Worm (Caenorhabditis elegans) whole organism, early embryonic: Measurements from ENCODE around the gene mev-1.

Experiments
- B0310.2 ChIP-seq: sonication (generic microtip); optimal IDR thresholded peaks from 2 replicates; lab custom pipeline; 2016; ENCODE audit warnings: mild to moderate bottlenecking, missing genetic modification characterization, missing compliant biosample characterization
- F13C5.2 ChIP-seq: sonication (generic microtip); optimal IDR thresholded peaks from 2 replicates; lab custom pipeline; 2017; ENCODE audit warnings: mild to moderate bottlenecking, missing genetic modification characterization, inconsistent platforms, missing compliant biosample characterization
- aly-1 ChIP-seq: sonication (generic microtip); optimal IDR thresholded peaks from 2 replicates; lab custom pipeline; 2016; ENCODE audit warnings: missing genetic modification characterization, missing compliant biosample characterization
- ama-1 ChIP-seq: fragments of 150-350 bp; optimal IDR thresholded peaks from 2 replicates; lab custom pipeline; 2014
- ceh-13 ChIP-seq: fragments of 200-800 bp; sonication (Bioruptor generic); optimal IDR thresholded peaks from 2 replicates; lab custom pipeline; 2018; ENCODE audit warnings: mild to moderate bottlenecking, missing genetic modification characterization, missing compliant biosample characterization
- ceh-36 ChIP-seq: sonication (generic microtip); optimal IDR thresholded peaks from 2 replicates; lab custom pipeline; 2016; ENCODE audit warnings: missing genetic modification characterization, inconsistent platforms, missing compliant biosample characterization
- ets-7 ChIP-seq: sonication (generic microtip); optimal IDR thresholded peaks from 2 replicates; lab custom pipeline; 2016; ENCODE audit warnings: missing genotype, missing genetic modification characterization, missing compliant biosample characterization
- flt-1 ChIP-seq: fragments of 200-800 bp; sonication (Bioruptor generic); IDR thresholded peaks from 2 replicates; pipeline ENCODE4 v1.3.6; 2022; ENCODE audit warnings: missing genetic modification characterization, missing compliant biosample characterization
- hmbx-1 ChIP-seq: sonication (generic microtip); optimal IDR thresholded peaks from 2 replicates; lab custom pipeline; 2016; ENCODE audit warnings: mild to moderate bottlenecking, missing genetic modification characterization, missing compliant biosample characterization
- hmg-4 ChIP-seq: fragments of 200-800 bp; sonication (Bioruptor generic); optimal IDR thresholded peaks from 2 replicates; lab custom pipeline; 2018; ENCODE audit warnings: mild to moderate bottlenecking, missing genetic modification characterization, missing compliant biosample characterization
- hnd-1 ChIP-seq: sonication (generic microtip); optimal IDR thresholded peaks from 2 replicates; lab custom pipeline; 2016; ENCODE audit warnings: missing genetic modification characterization, missing compliant biosample characterization
- pes-1 ChIP-seq: fragments of 200-800 bp; sonication (Bioruptor generic); IDR thresholded peaks from 2 replicates; pipeline ENCODE4 v1.3.6; 2022; ENCODE audit warnings: missing genetic modification reagents, missing genetic modification characterization, missing compliant biosample characterization
- scrt-1 ChIP-seq: fragments of 200-800 bp; sonication (Bioruptor generic); IDR thresholded peaks from 2 replicates; pipeline ENCODE4 v1.3.6; 2022; ENCODE audit warnings: missing genetic modification characterization, missing compliant biosample characterization
- sea-1 ChIP-seq: fragments of 200-800 bp; sonication (Bioruptor generic); conservative IDR thresholded peaks from 2 replicates; pipeline ENCODE4 v1.3.6; 2022; ENCODE audit warnings: missing genetic modification characterization, missing compliant biosample characterization
- tbx-11 ChIP-seq: fragments of 200-800 bp; sonication (Bioruptor generic); IDR thresholded peaks from 2 replicates; pipeline ENCODE4 v1.3.6; 2022; ENCODE audit warnings: missing genetic modification characterization, missing compliant biosample characterization
- tbx-37 ChIP-seq: fragments of 200-800 bp; sonication (Bioruptor generic); conservative IDR thresholded peaks from 2 replicates; pipeline ENCODE4 v1.3.6; 2022; ENCODE audit warnings: missing genetic modification reagents, missing genetic modification characterization, missing compliant biosample characterization
- tra-4 ChIP-seq: sonication (generic microtip); optimal IDR thresholded peaks from 2 replicates; lab custom pipeline; 2017; ENCODE audit warnings: missing genetic modification characterization, missing compliant biosample characterization

mev-1 gene

ce11 chrIII:10357598-10358186 lies 23.6 kb downstream of the mev-1 start, which contains the start of gene umps-1:
Gene umps-1, minus strand, starts transcription at chrIII:10357648.
- no peak for TF ChIP-seq hmg-4
- no peak for TF ChIP-seq F13C5.2 (tag; lab: Kevin White, UChicago)
- no peak for TF ChIP-seq ama-1 (lab: Kevin White, UChicago)
- no peak for TF ChIP-seq ets-7 (tag; lab: Kevin White, UChicago)
- no peak for TF ChIP-seq aly-1
- TF ChIP-seq sea-1: no peak
- no peak for TF ChIP-seq ceh-36 (tag; lab: Kevin White, UChicago)
- no peak for TF ChIP-seq B0310.2 (tag; lab: Kevin White, UChicago)
- TF ChIP-seq tbx-37 (GFP tag; lab: Robert Waterston, UW): no peak
- no peak for TF ChIP-seq ceh-13 (GFP tag; lab: Kevin White, UChicago)
- TF ChIP-seq hmbx-1: no peak
- TF ChIP-seq tra-4: no peak
- no peak for TF ChIP-seq scrt-1 (GFP tag; lab: Robert Waterston, UW)
- TF ChIP-seq pes-1 (GFP tag; lab: Robert Waterston, UW): no peak
- no peak for TF ChIP-seq tbx-11 (GFP tag; lab: Robert Waterston, UW)
- TF ChIP-seq hnd-1: no peak
- no peak for TF ChIP-seq flt-1 (GFP tag; lab: Robert Waterston, UW)

- no peak for TF ChIP-seq ets-7 (tag; lab: Kevin White, UChicago)
- TF ChIP-seq tbx-37 (GFP tag; lab: Robert Waterston, UW): no peak
- TF ChIP-seq hnd-1: no peak
- TF ChIP-seq flt-1 (GFP tag; lab: Robert Waterston, UW): no peak
- TF ChIP-seq hmg-4: no peak
- no peak for TF ChIP-seq sea-1
- no peak for TF ChIP-seq ceh-13 (GFP tag; lab: Kevin White, UChicago)
- TF ChIP-seq aly-1: no peak
- TF ChIP-seq hmbx-1: no peak
- TF ChIP-seq pes-1 (GFP tag; lab: Robert Waterston, UW): no peak
- TF ChIP-seq ceh-36 (tag; lab: Kevin White, UChicago): no peak
- TF ChIP-seq tra-4: no peak
Observed at ce11 chrIII:10358751-10359150, 24.7 kb downstream of the mev-1 start.

ce11 chrIII:10359916-10360315 lies 25.8 kb downstream of the mev-1 start:
- TF ChIP-seq scrt-1 (GFP tag; lab: Robert Waterston, UW) (no peak), ama-1 (lab: Kevin White, UChicago) (no peak), ceh-13 (GFP tag; lab: Kevin White, UChicago) (no peak), B0310.2 (tag; lab: Kevin White, UChicago) (no peak), hmg-4 (no peak), tbx-37 (GFP tag; lab: Robert Waterston, UW) (no peak), aly-1 (no peak), pes-1 (GFP tag; lab: Robert Waterston, UW) (no peak)

- TF ChIP-seq ama-1 (lab: Kevin White, UChicago) (no peak), flt-1 (GFP tag; lab: Robert Waterston, UW) (no peak), pes-1 (GFP tag; lab: Robert Waterston, UW) (no peak)
Observed at ce11 chrIII:10361456-10361855, 27.4 kb downstream of the mev-1 start.

ce11 chrIII:10362920-10363319 lies 28.8 kb downstream of the mev-1 start:
- TF ChIP-seq B0310.2 (tag; lab: Kevin White, UChicago) (no peak), ama-1 (lab: Kevin White, UChicago) (no peak), sea-1 (no peak), hnd-1 (no peak), scrt-1 (GFP tag; lab: Robert Waterston, UW) (no peak), tra-4 (no peak), tbx-37 (GFP tag; lab: Robert Waterston, UW) (no peak), pes-1 (GFP tag; lab: Robert Waterston, UW) (no peak), ceh-36 (tag; lab: Kevin White, UChicago) (no peak), F13C5.2 (tag; lab: Kevin White, UChicago) (no peak)

ce11 chrIII:10364656-10365055 lies 30.6 kb downstream of the mev-1 start, which contains the start of gene tbc-8:
Gene tbc-8, plus strand, starts transcription at chrIII:10364956.
- no peak for TF ChIP-seq tbx-37 (GFP tag; lab: Robert Waterston, UW)
- no peak for TF ChIP-seq flt-1 (GFP tag; lab: Robert Waterston, UW)
- TF ChIP-seq pes-1 (GFP tag; lab: Robert Waterston, UW): no peak
- no peak for TF ChIP-seq ceh-13 (GFP tag; lab: Kevin White, UChicago)
- TF ChIP-seq hmg-4: no peak
- TF ChIP-seq F13C5.2 (tag; lab: Kevin White, UChicago): no peak
- TF ChIP-seq hmbx-1: no peak
- TF ChIP-seq ceh-36 (tag; lab: Kevin White, UChicago): no peak
- no peak for TF ChIP-seq tra-4

ce11 chrIII:10367355-10367909 lies 33.4 kb downstream of the mev-1 start:
- TF ChIP-seq sea-1 (0 out of 2 replicates have a peak, but pooled peaks have one; percentile 30), hnd-1 (no peak)

- no peak for TF ChIP-seq ceh-36 (tag; lab: Kevin White, UChicago)
- 0 out of 2 replicates have a peak, but pooled peaks have one; percentile 2 for TF ChIP-seq tbx-37 (GFP tag; lab: Robert Waterston, UW)
- TF ChIP-seq tbx-11 (GFP tag; lab: Robert Waterston, UW): no peak
- no peak for TF ChIP-seq B0310.2 (tag; lab: Kevin White, UChicago)
Observed at ce11 chrIII:10373845-10374244, 39.8 kb downstream of the mev-1 start.
